Worm (Caenorhabditis elegans): ENCODE measurements around the gene C06H5.13.

- TF ChIP-seq nhr-23 (tag; optimal IDR thresholded peaks at IDR 0.05) (peak; percentile 80), pha-4 (tag; optimal IDR thresholded peaks at IDR 0.05) (peak; percentile 69), unc-62 (GFP tag; optimal IDR thresholded peaks at IDR 0.05) (peak; percentile 64), pqm-1 (tag; optimal IDR thresholded peaks at IDR 0.05) (peak; percentile 66)
Measured at ce11 chrV:17857901-17858300, 39.6 kb downstream of the C06H5.13 start.

Data from whole organism, L3 larva.